Fruit fly (Drosophila melanogaster) whole organism, adult: ENCODE data around the gene LeuRS.

Source experiments
- CG11617 ChIP-seq: fragments of 200-800 bp; sonication (Bioruptor generic); optimal IDR thresholded peaks from 2 replicates; lab custom pipeline; 2017; ENCODE audit warnings: mild to moderate bottlenecking, missing biosample characterization, missing genetic modification reagents, missing genetic modification characterization
- CG12768 ChIP-seq: fragments of 200-800 bp; sonication (Bioruptor generic); optimal IDR thresholded peaks from 2 replicates; lab custom pipeline; 2017; ENCODE audit warnings: missing biosample characterization, missing genetic modification characterization, mild to moderate bottlenecking, moderate library complexity, missing genetic modification reagents
- CG14711 ChIP-seq: fragments of 200-800 bp; sonication (Bioruptor generic); optimal IDR thresholded peaks from 2 replicates; lab custom pipeline; 2018; ENCODE audit warnings: missing biosample characterization, mild to moderate bottlenecking, missing genetic modification characterization, moderate library complexity
- CG1620 ChIP-seq: fragments of 200-800 bp; sonication (Bioruptor generic); optimal IDR thresholded peaks from 2 replicates; lab custom pipeline; 2016; ENCODE audit warnings: missing biosample characterization, missing genetic modification characterization
- CG33017 ChIP-seq: fragments of 200-800 bp; sonication (Bioruptor generic); optimal IDR thresholded peaks from 2 replicates; lab custom pipeline; 2018; ENCODE audit warnings: missing biosample characterization, mild to moderate bottlenecking, missing genetic modification characterization, moderate library complexity
- CG5204 ChIP-seq: fragments of 200-800 bp; sonication (Bioruptor generic); optimal IDR thresholded peaks from 2 replicates; lab custom pipeline; 2016; ENCODE audit warnings: missing biosample characterization, missing genetic modification characterization
- CG7045 ChIP-seq: fragments of 200-800 bp; sonication (Bioruptor generic); optimal IDR thresholded peaks from 2 replicates; lab custom pipeline; 2017; ENCODE audit warnings: missing biosample characterization, mild to moderate bottlenecking, missing genetic modification characterization
- CG7101 ChIP-seq: fragments of 200-800 bp; sonication (Bioruptor generic); optimal IDR thresholded peaks from 2 replicates; lab custom pipeline; 2018; ENCODE audit warnings: missing biosample characterization, mild to moderate bottlenecking, missing genetic modification characterization, moderate library complexity
- Clk ChIP-seq: fragments of 200-800 bp; sonication (Bioruptor generic); optimal IDR thresholded peaks from 2 replicates; lab custom pipeline; 2017; ENCODE audit warnings: missing biosample characterization, missing genetic modification characterization
- Crg-1 ChIP-seq: fragments of 200-800 bp; sonication (Bioruptor generic); optimal IDR thresholded peaks from 2 replicates; lab custom pipeline; 2016; ENCODE audit warnings: missing biosample characterization, missing genetic modification characterization
- Hr96 ChIP-seq: fragments of 200-800 bp; sonication (Bioruptor generic); optimal IDR thresholded peaks from 2 replicates; lab custom pipeline; 2016; ENCODE audit warnings: missing biosample characterization, missing genetic modification characterization
- Mnt ChIP-seq: fragments of 200-800 bp; sonication (Bioruptor generic); optimal IDR thresholded peaks from 2 replicates; lab custom pipeline; 2016; ENCODE audit warnings: missing biosample characterization, mild to moderate bottlenecking, missing genetic modification characterization
- bab1 ChIP-seq: fragments of 200-800 bp; sonication (Bioruptor generic); optimal IDR thresholded peaks from 3 replicates; lab custom pipeline; 2019; ENCODE audit warnings: missing biosample characterization, mild to moderate bottlenecking, missing genetic modification characterization, moderate library complexity
- cic ChIP-seq: fragments of 200-800 bp; sonication (Bioruptor generic); optimal IDR thresholded peaks from 2 replicates; lab custom pipeline; 2017; ENCODE audit warnings: missing biosample characterization, mild to moderate bottlenecking, missing genetic modification characterization, moderate library complexity
- cnc ChIP-seq, 2 experiments: fragments of >200 bp; optimal IDR thresholded peaks; 2 replicates each; lab custom pipeline; 2017
- kay ChIP-seq: fragments of 200-800 bp; sonication (Bioruptor generic); peaks from one replicate; lab custom pipeline; 2016; ENCODE audit warnings: missing biosample characterization, missing genetic modification characterization, borderline replicate concordance
- ovo ChIP-seq: fragments of 200-800 bp; sonication (Bioruptor generic); optimal IDR thresholded peaks from 2 replicates; lab custom pipeline; 2016; ENCODE audit warnings: missing biosample characterization, missing genetic modification characterization
- pad ChIP-seq: fragments of 200-800 bp; sonication (Bioruptor generic); optimal IDR thresholded peaks from 3 replicates; lab custom pipeline; 2017; ENCODE audit warnings: missing biosample characterization, missing genetic modification characterization, mild to moderate bottlenecking, moderate library complexity, missing genetic modification reagents
- tj ChIP-seq: fragments of 200-800 bp; sonication (Bioruptor generic); optimal IDR thresholded peaks from 3 replicates; lab custom pipeline; 2017; ENCODE audit warnings: missing biosample characterization, mild to moderate bottlenecking, missing genetic modification characterization, moderate library complexity
- toe ChIP-seq: fragments of 200-800 bp; sonication (Bioruptor generic); optimal IDR thresholded peaks from 2 replicates; lab custom pipeline; 2016; ENCODE audit warnings: missing biosample characterization, missing genetic modification characterization

LeuRS gene

dm6 chr2L:3553902-3554301 lies 39.4 kb upstream of the LeuRS start:
- no peak for TF ChIP-seq CG5204 (GFP tag; lab: Kevin White, UChicago)

DNA sequence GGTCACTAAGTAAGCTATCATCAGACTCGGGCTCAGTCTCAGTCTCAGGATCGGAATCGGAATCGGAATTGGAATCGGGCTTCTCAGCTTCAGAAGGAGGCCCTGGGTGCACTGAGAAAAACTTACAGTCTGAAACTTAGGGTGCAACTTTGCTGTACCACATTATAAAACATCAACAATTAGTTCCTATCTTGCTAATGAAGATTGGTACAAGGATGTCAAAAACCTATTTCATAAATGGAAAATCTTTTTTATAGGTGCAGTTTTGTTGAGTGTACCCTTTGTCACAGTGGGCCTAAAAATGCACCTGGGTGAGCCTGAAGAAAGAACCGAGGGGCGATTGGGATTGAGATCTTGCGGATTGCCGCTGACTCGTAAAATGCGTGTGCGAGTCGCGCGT lies 38.3 kb upstream of the LeuRS start:
- TF ChIP-seq CG11617 (GFP tag; lab: Kevin White, UChicago), result no peak
- TF ChIP-seq Mnt (GFP tag; lab: Kevin White, UChicago), result no peak
- TF ChIP-seq cnc (optimal IDR thresholded peaks at IDR 0.05; lab: Kevin White, UChicago), result no peak

- TF ChIP-seq Clk (GFP tag; lab: Kevin White, UChicago) (no peak), ovo (GFP tag; lab: Kevin White, UChicago) (no peak), kay (GFP tag; lab: Kevin White, UChicago) (no peak), Crg-1 (GFP tag; lab: Kevin White, UChicago) (no peak), CG12768 (GFP tag; lab: Kevin White, UChicago) (no peak), tj (GFP tag; lab: Kevin White, UChicago) (no peak), pad (GFP tag; lab: Kevin White, UChicago) (no peak), bab1 (GFP tag; lab: Kevin White, UChicago) (no peak), CG14711 (tag; lab: Kevin White, UChicago) (no peak), CG33017 (no peak), CG7045 (GFP tag; lab: Kevin White, UChicago) (no peak), CG1620 (GFP tag; lab: Kevin White, UChicago) (no peak), CG5204 (GFP tag; lab: Kevin White, UChicago) (no peak), Hr96 (GFP tag; lab: Kevin White, UChicago) (no peak), cnc (optimal IDR thresholded peaks at IDR 0.05; lab: Kevin White, UChicago) (no peak), Mnt (GFP tag; lab: Kevin White, UChicago) (no peak), toe (GFP tag; lab: Kevin White, UChicago) (no peak), cic (GFP tag; lab: Kevin White, UChicago) (no peak), CG11617 (GFP tag; lab: Kevin White, UChicago) (no peak), CG7101 (tag; lab: Kevin White, UChicago) (no peak)
Measured at dm6 chr2L:3550583-3550982, 36.1 kb upstream of the LeuRS start.

DNA sequence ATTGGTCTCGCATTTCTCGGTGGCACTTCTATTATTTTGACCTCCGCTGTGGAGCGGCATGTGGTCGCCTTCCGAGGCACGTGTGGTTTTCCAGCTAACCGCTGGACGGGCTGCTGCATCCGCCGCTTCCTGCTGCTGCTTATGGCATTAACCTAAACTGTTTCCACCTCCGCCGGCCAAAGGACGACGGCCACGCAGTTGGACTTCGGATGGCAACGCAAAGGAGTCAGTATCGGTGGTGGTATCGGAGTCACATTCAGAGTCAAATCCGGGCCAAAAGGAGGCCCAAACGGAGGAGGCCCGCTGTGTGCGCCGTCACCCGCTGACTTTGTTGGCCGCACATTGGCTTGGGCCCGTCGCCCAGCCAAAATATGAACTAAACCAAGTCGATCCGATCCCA lies 35.3 kb upstream of the LeuRS start:
- TF ChIP-seq CG33017, result no peak
- no peak for TF ChIP-seq CG12768 (GFP tag; lab: Kevin White, UChicago)
- no peak for TF ChIP-seq Crg-1 (GFP tag; lab: Kevin White, UChicago)
- no peak for TF ChIP-seq Hr96 (GFP tag; lab: Kevin White, UChicago)
- TF ChIP-seq Clk (GFP tag; lab: Kevin White, UChicago), result no peak
- no peak for TF ChIP-seq CG14711 (tag; lab: Kevin White, UChicago)
- TF ChIP-seq CG7101 (tag; lab: Kevin White, UChicago), result no peak
- no peak for TF ChIP-seq CG5204 (GFP tag; lab: Kevin White, UChicago)
- TF ChIP-seq pad (GFP tag; lab: Kevin White, UChicago), result no peak

DNA sequence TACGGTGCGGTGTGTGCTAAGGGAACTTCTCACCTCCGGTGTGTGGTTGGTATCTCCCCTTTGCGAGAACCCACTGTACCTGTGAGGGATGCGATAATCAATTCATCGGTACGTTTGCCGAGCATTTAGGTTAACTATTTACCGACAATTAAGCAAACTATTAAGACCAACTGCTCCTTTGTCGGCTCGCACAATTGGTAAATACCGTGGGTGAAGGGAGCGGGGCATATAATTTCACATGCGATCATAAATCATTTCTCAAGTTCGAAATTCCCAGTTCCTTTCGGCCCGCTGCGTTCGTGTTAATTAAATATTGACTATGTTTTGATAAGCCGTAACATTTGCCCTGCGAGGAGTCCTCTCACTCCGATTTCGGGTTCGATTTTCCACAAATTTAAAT lies 34.4 kb upstream of the LeuRS start:
- no peak for TF ChIP-seq kay (GFP tag; lab: Kevin White, UChicago)
- no peak for TF ChIP-seq Clk (GFP tag; lab: Kevin White, UChicago)
- no peak for TF ChIP-seq toe (GFP tag; lab: Kevin White, UChicago)
- TF ChIP-seq CG5204 (GFP tag; lab: Kevin White, UChicago), result no peak
- no peak for TF ChIP-seq Crg-1 (GFP tag; lab: Kevin White, UChicago)
- no peak for TF ChIP-seq CG14711 (tag; lab: Kevin White, UChicago)
- no peak for TF ChIP-seq Hr96 (GFP tag; lab: Kevin White, UChicago)

DNA sequence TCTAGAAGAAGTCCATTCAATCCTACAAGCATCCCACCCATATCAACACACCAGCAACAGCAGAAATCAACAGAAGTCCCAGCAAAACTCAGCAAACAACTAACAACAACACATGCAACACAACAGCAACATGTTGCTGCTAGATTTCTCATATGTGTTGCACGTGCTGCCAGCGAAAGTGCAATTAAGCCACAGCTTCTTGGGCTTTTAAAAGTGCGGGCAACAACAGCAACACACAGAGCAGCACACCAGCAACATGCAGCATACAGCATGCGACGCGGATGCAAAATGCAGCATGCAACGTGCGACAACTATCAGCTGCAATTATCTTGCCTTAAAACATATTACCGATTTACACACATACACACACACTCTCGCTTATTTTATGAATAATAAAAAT lies 33.1 kb upstream of the LeuRS start:
- TF ChIP-seq CG5204 (GFP tag; lab: Kevin White, UChicago) (no peak), pad (GFP tag; lab: Kevin White, UChicago) (no peak), CG11617 (GFP tag; lab: Kevin White, UChicago) (no peak), tj (GFP tag; lab: Kevin White, UChicago) (no peak), cic (GFP tag; lab: Kevin White, UChicago) (no peak), Crg-1 (GFP tag; lab: Kevin White, UChicago) (no peak), Mnt (GFP tag; lab: Kevin White, UChicago) (no peak), toe (GFP tag; lab: Kevin White, UChicago) (no peak), CG1620 (GFP tag; lab: Kevin White, UChicago) (no peak), ovo (GFP tag; lab: Kevin White, UChicago) (no peak), CG7045 (GFP tag; lab: Kevin White, UChicago) (no peak), bab1 (GFP tag; lab: Kevin White, UChicago) (no peak), Hr96 (GFP tag; lab: Kevin White, UChicago) (no peak), kay (GFP tag; lab: Kevin White, UChicago) (no peak), CG33017 (no peak), CG7101 (tag; lab: Kevin White, UChicago) (no peak), CG12768 (GFP tag; lab: Kevin White, UChicago) (no peak), CG14711 (tag; lab: Kevin White, UChicago) (no peak), cnc (optimal IDR thresholded peaks at IDR 0.05; lab: Kevin White, UChicago) (no peak)
